Fruit fly (Drosophila melanogaster): ENCODE results near the gene Polr2J.

The Polr2J gene

dm6 chr2L:17382318-17382717 is 27.9 kb downstream of the Polr2J start (continued):
- no peak for TF ChIP-seq CG34422 (GFP tag; IDR thresholded peaks at IDR 0.05)
- TF ChIP-seq Hsf (GFP tag; optimal IDR thresholded peaks at IDR 0.05): peak; percentile 79
- peak; percentile 16 for TF ChIP-seq ems (GFP tag; optimal IDR thresholded peaks at IDR 0.05)
- TF ChIP-seq CG15479 (GFP tag; optimal IDR thresholded peaks at IDR 0.05): peak; percentile 52
- TF ChIP-seq sqz (GFP tag; optimal IDR thresholded peaks at IDR 0.05): peak; percentile 73
- no peak for TF ChIP-seq ranshi (GFP tag; IDR thresholded peaks at IDR 0.05)
- peak; percentile 73 for TF ChIP-seq CG17359 (tag; optimal IDR thresholded peaks at IDR 0.05)
- 0 out of 3 replicates have a peak, but pooled peaks have one; percentile 10 for TF ChIP-seq Aef1 (GFP tag; IDR thresholded peaks at IDR 0.05)
- TF ChIP-seq H15 (GFP tag; IDR thresholded peaks at IDR 0.05): peak; percentile 61; the same call in 1 of the 3 replicates
- no peak for TF ChIP-seq CG2116 (GFP tag; optimal IDR thresholded peaks at IDR 0.05)
- TF ChIP-seq Xrp1 (GFP tag; IDR thresholded peaks at IDR 0.05): peak; percentile 84
- peak; percentile 72 for TF ChIP-seq fd96Cb (tag; optimal IDR thresholded peaks at IDR 0.05)
- no peak for TF ChIP-seq wor (GFP tag; IDR thresholded peaks at IDR 0.05)
- TF ChIP-seq HmgD (GFP tag; optimal IDR thresholded peaks at IDR 0.05): no peak
- no peak for TF ChIP-seq Poxn (GFP tag; IDR thresholded peaks at IDR 0.05)
- peak; percentile 72 for TF ChIP-seq CG3407 (GFP tag; optimal IDR thresholded peaks at IDR 0.05)
- peak; percentile 25 for TF ChIP-seq wek (GFP tag; optimal IDR thresholded peaks at IDR 0.05)
- no peak for TF ChIP-seq sna (GFP tag; IDR thresholded peaks at IDR 0.05; ENCODE audit: partially characterized antibody)
- no peak for TF ChIP-seq mld (GFP tag; IDR thresholded peaks at IDR 0.05; ENCODE audit: partially characterized antibody)
- peak; percentile 10 for TF ChIP-seq CG3995 (GFP tag; optimal IDR thresholded peaks at IDR 0.05)
- no peak for TF ChIP-seq Sin3A (optimal IDR thresholded peaks at IDR 0.05)
- TF ChIP-seq CG16779 (GFP tag; IDR thresholded peaks at IDR 0.05): no peak
- TF ChIP-seq CG11504 (tag; optimal IDR thresholded peaks at IDR 0.05): peak; percentile 78
- peak; percentile 35 for TF ChIP-seq run (tag; optimal IDR thresholded peaks at IDR 0.05)
- TF ChIP-seq NC2α (GFP tag; optimal IDR thresholded peaks at IDR 0.05): no peak
- TF ChIP-seq pzg (GFP tag; optimal IDR thresholded peaks at IDR 0.05): no peak
- no peak for TF ChIP-seq CG14050 (GFP tag; IDR thresholded peaks at IDR 0.05)
- TF ChIP-seq nmo (GFP tag; optimal IDR thresholded peaks at IDR 0.05): peak; percentile 83
- TF ChIP-seq CG1832 (GFP tag; optimal IDR thresholded peaks at IDR 0.05): no peak
- TF ChIP-seq org-1 (GFP tag; optimal IDR thresholded peaks at IDR 0.05): peak; percentile 79
- TF ChIP-seq slou (GFP tag; optimal IDR thresholded peaks at IDR 0.05): peak; percentile 40
- peak; percentile 91 for TF ChIP-seq CG2712 (tag; optimal IDR thresholded peaks at IDR 0.05)
- TF ChIP-seq ATbp (GFP tag; optimal IDR thresholded peaks at IDR 0.05): peak; percentile 74
- no peak for TF ChIP-seq CG17186 (GFP tag; optimal IDR thresholded peaks at IDR 0.05)
- peak; percentile 57 for TF ChIP-seq ara (GFP tag; IDR thresholded peaks at IDR 0.05)
- 0 out of 3 replicates have a peak, but pooled peaks have one; percentile 28 for TF ChIP-seq tgo (GFP tag; IDR thresholded peaks at IDR 0.05)
- peak; percentile 97 for TF ChIP-seq twi (tag; optimal IDR thresholded peaks at IDR 0.05)
- TF ChIP-seq disco-r (GFP tag; optimal IDR thresholded peaks at IDR 0.05): no peak
- peak; percentile 72 for TF ChIP-seq CG17385 (GFP tag; optimal IDR thresholded peaks at IDR 0.05)
- no peak for TF ChIP-seq Antp (GFP tag; optimal IDR thresholded peaks at IDR 0.05)
- TF ChIP-seq sima (GFP tag; optimal IDR thresholded peaks at IDR 0.05): peak; percentile 2
- no peak for TF ChIP-seq CG16813 (GFP tag; IDR thresholded peaks at IDR 0.05; ENCODE audit: partially characterized antibody)
- TF ChIP-seq grau (tag; optimal IDR thresholded peaks at IDR 0.05): peak; percentile 99
- TF ChIP-seq Spps (tag; optimal IDR thresholded peaks at IDR 0.05): peak; percentile 82
- TF ChIP-seq CG4328 (GFP tag; optimal IDR thresholded peaks at IDR 0.05): peak; percentile 72
- peak; percentile 39 for TF ChIP-seq exex (tag; optimal IDR thresholded peaks at IDR 0.05)
- TF ChIP-seq Ravus (GFP tag; IDR thresholded peaks at IDR 0.05): no peak
- TF ChIP-seq Rx (GFP tag; IDR thresholded peaks at IDR 0.05): no peak
- peak; percentile 2 for TF ChIP-seq fd3F (GFP tag; optimal IDR thresholded peaks at IDR 0.05)
- TF ChIP-seq CG18619 (GFP tag; optimal IDR thresholded peaks at IDR 0.05): peak; percentile 54
- peak; percentile 79 for TF ChIP-seq unpg (GFP tag; optimal IDR thresholded peaks at IDR 0.05)
- peak; percentile 69 for TF ChIP-seq CG4424 (GFP tag; optimal IDR thresholded peaks at IDR 0.05)
